Fruit fly (Drosophila melanogaster): ENCODE measurements around the gene kuk.

The kuk gene

DNA sequence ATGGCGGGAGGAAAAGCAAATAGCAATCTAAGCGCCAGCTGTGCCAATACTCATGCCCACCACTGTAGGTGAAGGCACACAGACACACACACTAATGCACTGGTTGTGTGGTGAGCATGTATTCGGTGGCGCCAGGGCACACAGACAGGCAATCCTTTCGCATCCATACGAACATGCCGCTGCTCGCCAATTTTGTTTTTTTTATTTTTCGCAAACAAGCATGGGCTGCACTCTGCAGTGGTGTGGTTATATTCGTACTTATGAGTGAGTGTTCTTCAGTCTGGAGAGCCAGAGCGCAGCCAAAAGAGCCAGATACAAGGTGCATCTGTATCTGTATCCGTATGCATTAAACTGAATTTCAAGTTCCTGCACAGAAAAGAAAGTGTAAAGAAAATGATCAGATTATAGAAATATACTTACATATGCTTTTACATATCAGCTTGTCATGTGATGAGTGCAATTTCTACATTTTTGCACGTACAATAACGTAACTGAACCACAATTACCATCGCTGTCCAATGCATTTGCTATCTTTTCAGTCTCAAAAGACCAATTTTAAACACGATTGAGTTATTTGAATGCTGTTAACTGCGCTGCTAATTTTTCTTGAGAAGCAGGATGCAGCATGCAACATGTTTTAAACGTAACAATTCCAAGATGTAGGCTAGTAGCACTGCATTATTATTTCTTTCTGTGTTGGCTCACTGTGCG is 20.8 kb upstream of the kuk start (continued):
- peak; percentile 5 for TF ChIP-seq Jarid2 (GFP tag; optimal IDR thresholded peaks at IDR 0.05)
- no peak for TF ChIP-seq MBD-R2 (GFP tag; IDR thresholded peaks at IDR 0.05)
- TF ChIP-seq dpn (GFP tag; optimal IDR thresholded peaks at IDR 0.05), result peak in 1 of 2 experiments; percentile 8
- TF ChIP-seq eve (GFP tag; optimal IDR thresholded peaks at IDR 0.05), result peak in 1 of 2 experiments; percentile 60
- 0 out of 3 replicates have a peak, but pooled peaks have one; percentile 8 for TF ChIP-seq CG6175 (GFP tag; IDR thresholded peaks at IDR 0.05)
- peak; percentile 9 for TF ChIP-seq CG12219 (GFP tag; optimal IDR thresholded peaks at IDR 0.05)
- TF ChIP-seq CG8388 (GFP tag; optimal IDR thresholded peaks at IDR 0.05), result peak; percentile 8
- TF ChIP-seq nom (GFP tag; optimal IDR thresholded peaks at IDR 0.05), result peak; percentile 59
- TF ChIP-seq pnt (GFP tag; optimal IDR thresholded peaks at IDR 0.05), result peak; percentile 10
- TF ChIP-seq bcd (GFP tag; optimal IDR thresholded peaks at IDR 0.05), result peak; percentile 25
- TF ChIP-seq dmrt99B (tag; optimal IDR thresholded peaks at IDR 0.05), result peak; percentile 35
- TF ChIP-seq ap (GFP tag; IDR thresholded peaks at IDR 0.05), result 0 out of 2 replicates have a peak, but pooled peaks have one; percentile 8
- peak; percentile 20 for TF ChIP-seq trem (tag; optimal IDR thresholded peaks at IDR 0.05)
- peak; percentile 90 for TF ChIP-seq sens (GFP tag)

dm6 chr3R:17059811-17060169 is 20.3 kb upstream of the kuk start:
- TF ChIP-seq E2f2 (GFP tag; IDR thresholded peaks at IDR 0.05) (no peak), Max (GFP tag; optimal IDR thresholded peaks at IDR 0.05) (no peak), lov (optimal IDR thresholded peaks at IDR 0.05) (no peak), lov (GFP tag; IDR thresholded peaks at IDR 0.05) (0 out of 3 replicates have a peak, but pooled peaks have one; percentile 5), jigr1 (GFP tag; IDR thresholded peaks at IDR 0.05) (no peak), CG8290 (GFP tag; optimal IDR thresholded peaks at IDR 0.05) (no peak), CG8290 (tag; optimal IDR thresholded peaks at IDR 0.05) (peak in 1 of 2 experiments; percentile 53), CG17612 (GFP tag; IDR thresholded peaks at IDR 0.05) (no peak), CG14014 (GFP tag; IDR thresholded peaks at IDR 0.05) (no peak), CG2129 (GFP tag; IDR thresholded peaks at IDR 0.05; ENCODE audit: partially characterized antibody) (no peak), Med (GFP tag) (peak; percentile 90), vvl (GFP tag; IDR thresholded peaks at IDR 0.05) (peak; percentile 20; the same call in 1 of the 2 replicates), ci (GFP tag; IDR thresholded peaks at IDR 0.05) (no peak; the same call in 2 of the 3 replicates), pfk (GFP tag; optimal IDR thresholded peaks at IDR 0.05) (no peak), emc (GFP tag; optimal IDR thresholded peaks at IDR 0.05) (no peak), CG6683 (GFP tag; optimal IDR thresholded peaks at IDR 0.05) (no peak), chinmo (GFP tag; IDR thresholded peaks at IDR 0.05; ENCODE audit: partially characterized antibody) (peak; percentile 65; the same call in 1 of the 4 replicates), CG12769 (tag; optimal IDR thresholded peaks at IDR 0.05) (peak; percentile 49), CG32767 (GFP tag; IDR thresholded peaks at IDR 0.05) (no peak), cwo (GFP tag; optimal IDR thresholded peaks at IDR 0.05) (peak; percentile 6), pros (GFP tag; optimal IDR thresholded peaks at IDR 0.05) (no peak), CG6175 (GFP tag; IDR thresholded peaks at IDR 0.05) (0 out of 3 replicates have a peak, but pooled peaks have one; percentile 32), C15 (GFP tag; IDR thresholded peaks at IDR 0.05) (no peak), CG42726 (GFP tag; IDR thresholded peaks at IDR 0.05; ENCODE audit: partially characterized antibody) (no peak), crol (GFP tag; IDR thresholded peaks at IDR 0.05) (peak; percentile 63), MESR4 (GFP tag; optimal IDR thresholded peaks at IDR 0.05) (no peak), CG7271 (tag; optimal IDR thresholded peaks at IDR 0.05) (no peak), CG8478 (optimal IDR thresholded peaks at IDR 0.05) (no peak), mirr (GFP tag; optimal IDR thresholded peaks at IDR 0.05) (peak; percentile 14), so (GFP tag; IDR thresholded peaks at IDR 0.05) (peak; percentile 40; the same call in 1 of the 3 replicates), CG1602 (GFP tag; optimal IDR thresholded peaks at IDR 0.05) (no peak), sd (tag; optimal IDR thresholded peaks at IDR 0.05) (peak; percentile 91), CG11456 (GFP tag; IDR thresholded peaks at IDR 0.05) (peak; percentile 53; the same call in 1 of the 3 replicates), Adf1 (GFP tag; IDR thresholded peaks at IDR 0.05) (peak; percentile 59), pho (GFP tag; optimal IDR thresholded peaks at IDR 0.05) (no peak), tup (GFP tag; optimal IDR thresholded peaks at IDR 0.05) (no peak), maf-S (GFP tag; optimal IDR thresholded peaks at IDR 0.05) (no peak)

Data from whole organism, embryonic.